Fruit fly (Drosophila melanogaster): ENCODE results near the gene Cyp4s3.

Cyp4s3 gene

DNA sequence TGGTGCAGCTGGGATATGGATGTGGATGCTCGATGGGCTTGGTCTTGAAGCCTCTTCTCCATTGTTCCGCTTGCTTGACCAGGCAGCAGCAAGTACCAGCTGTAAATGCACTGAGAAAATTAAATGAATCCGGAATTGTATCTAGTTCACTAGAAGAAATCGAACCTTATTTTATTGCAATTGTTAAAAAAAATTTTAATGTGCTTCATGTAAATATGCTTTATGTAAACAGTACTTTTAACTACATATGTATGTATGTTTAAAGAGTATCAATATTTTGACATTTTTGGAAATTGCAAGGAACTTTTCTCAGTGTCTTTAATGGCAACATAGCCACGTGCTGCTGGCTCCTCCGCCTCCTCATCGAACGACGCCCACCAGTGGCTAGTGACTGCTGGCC lies 48.5 kb upstream of the Cyp4s3 start:
- TF ChIP-seq Antp (GFP tag; optimal IDR thresholded peaks at IDR 0.05) = no peak
- no peak for TF ChIP-seq Hey (tag; optimal IDR thresholded peaks at IDR 0.05)
- no peak for TF ChIP-seq CG17568 (GFP tag; optimal IDR thresholded peaks at IDR 0.05)
- no peak for TF ChIP-seq Ets65A (GFP tag)
- TF ChIP-seq sens (GFP tag) = peak; percentile 44
- no peak for TF ChIP-seq row (GFP tag; IDR thresholded peaks at IDR 0.05)

DNA sequence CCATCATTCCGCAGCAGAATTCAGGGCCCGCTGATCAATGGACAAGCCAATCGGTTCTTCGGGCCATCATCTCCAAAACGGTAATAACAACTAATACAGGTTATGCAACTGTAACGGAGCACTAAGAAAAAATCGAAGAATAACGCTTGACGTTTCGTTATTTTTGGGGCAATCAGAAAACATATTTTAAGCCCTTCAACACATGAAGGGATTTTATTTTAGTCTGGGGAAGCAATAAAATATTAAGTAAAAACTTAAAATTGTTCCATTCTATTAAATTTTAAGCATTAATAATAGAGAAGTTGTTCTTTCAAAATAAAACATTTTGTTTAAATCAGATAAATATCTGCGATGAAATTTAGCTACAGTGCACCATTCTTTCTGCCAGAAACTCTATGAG lies 47.1 kb upstream of the Cyp4s3 start:
- TF ChIP-seq gro (GFP tag; optimal IDR thresholded peaks at IDR 0.05) (no peak), vnd (GFP tag; IDR thresholded peaks at IDR 0.05; ENCODE audit: partially characterized antibody) (no peak), C15 (GFP tag; IDR thresholded peaks at IDR 0.05) (no peak), CG13123 (GFP tag; optimal IDR thresholded peaks at IDR 0.05) (no peak), Pdp1 (GFP tag; optimal IDR thresholded peaks at IDR 0.05) (no peak), abd-A (tag; optimal IDR thresholded peaks at IDR 0.05) (no peak), Opbp (GFP tag; IDR thresholded peaks at IDR 0.05; ENCODE audit: partially characterized antibody) (no peak), zfh2 (GFP tag; optimal IDR thresholded peaks at IDR 0.05) (no peak), Drgx (GFP tag; IDR thresholded peaks at IDR 0.05) (no peak), CG5180 (GFP tag; optimal IDR thresholded peaks at IDR 0.05) (no peak), fd64A (GFP tag; optimal IDR thresholded peaks at IDR 0.05) (no peak), CG9215 (GFP tag; IDR thresholded peaks at IDR 0.05) (no peak), CG6689 (GFP tag; IDR thresholded peaks at IDR 0.05) (no peak), sr (GFP tag; IDR thresholded peaks at IDR 0.05) (no peak), CG17186 (GFP tag; optimal IDR thresholded peaks at IDR 0.05) (no peak), CG2678 (tag; optimal IDR thresholded peaks at IDR 0.05) (no peak), dmrt11E (tag; optimal IDR thresholded peaks at IDR 0.05) (no peak), CG13296 (GFP tag; optimal IDR thresholded peaks at IDR 0.05) (no peak)

DNA sequence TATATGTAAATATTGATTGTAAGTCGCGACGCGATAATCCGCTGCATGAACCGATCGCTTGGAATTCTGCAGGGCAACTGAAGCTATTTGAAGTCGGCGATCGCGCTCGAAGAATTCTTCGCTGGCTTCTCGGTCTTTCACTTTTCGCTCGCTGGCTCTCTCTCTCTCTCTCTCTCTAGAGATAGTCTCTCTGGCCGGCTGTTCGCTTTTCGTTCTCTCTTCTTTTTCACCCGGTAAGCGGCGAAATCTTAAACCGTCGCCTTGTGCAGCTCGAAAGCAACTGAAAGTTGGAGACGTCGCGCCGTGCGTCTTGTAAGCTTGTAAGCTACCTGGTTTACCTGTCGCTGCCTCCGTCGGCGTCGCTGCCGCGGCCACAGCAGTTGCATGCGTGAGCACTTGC lies 46.6 kb upstream of the Cyp4s3 start, which contains the start of gene CG9095:
CG9095 (minus strand) TSS at position 285 of the 400 bp plus-strand sequence.
- TF ChIP-seq Jarid2 (GFP tag; optimal IDR thresholded peaks at IDR 0.05) (peak; percentile 62), CG11504 (tag; optimal IDR thresholded peaks at IDR 0.05) (no peak), CG12219 (GFP tag; optimal IDR thresholded peaks at IDR 0.05) (no peak), CG7372 (GFP tag; IDR thresholded peaks at IDR 0.05) (no peak), zen2 (GFP tag; IDR thresholded peaks at IDR 0.05; ENCODE audit: partially characterized antibody) (0 out of 3 replicates have a peak, but pooled peaks have one; percentile 27), Hr3 (GFP tag; optimal IDR thresholded peaks at IDR 0.05) (no peak), CG1647 (GFP tag; optimal IDR thresholded peaks at IDR 0.05) (no peak), zf30C (GFP tag; optimal IDR thresholded peaks at IDR 0.05) (no peak), CG12155 (GFP tag; optimal IDR thresholded peaks at IDR 0.05) (no peak), CG32772 (GFP tag; IDR thresholded peaks at IDR 0.05) (no peak), Trl (optimal IDR thresholded peaks at IDR 0.05) (peak; percentile 30 to 63), Trl (GFP tag; optimal IDR thresholded peaks at IDR 0.05) (no peak), CG8944 (GFP tag; optimal IDR thresholded peaks at IDR 0.05) (no peak), ci (GFP tag; IDR thresholded peaks at IDR 0.05) (0 out of 3 replicates have a peak, but pooled peaks have one; percentile 13), esg (GFP tag; conservative IDR thresholded peaks at IDR 0.05) (no peak), pum (GFP tag; optimal IDR thresholded peaks at IDR 0.05) (no peak), CG2199 (GFP tag; IDR thresholded peaks at IDR 0.05) (no peak), dpn (GFP tag; optimal IDR thresholded peaks at IDR 0.05) (no peak), Blimp-1 (GFP tag; optimal IDR thresholded peaks at IDR 0.05) (peak; percentile 56), MBD-R2 (GFP tag; IDR thresholded peaks at IDR 0.05) (no peak), CG2202 (tag; optimal IDR thresholded peaks at IDR 0.05) (no peak), Atf3 (GFP tag; optimal IDR thresholded peaks at IDR 0.05) (no peak), chm (GFP tag; IDR thresholded peaks at IDR 0.05) (peak; percentile 33; the same call in 1 of the 2 replicates), Deaf1 (tag; optimal IDR thresholded peaks at IDR 0.05) (peak; percentile 25), vvl (GFP tag; IDR thresholded peaks at IDR 0.05) (peak; percentile 23; the same call in 1 of the 2 replicates), Fer2 (tag; optimal IDR thresholded peaks at IDR 0.05) (no peak), Bgb (GFP tag; IDR thresholded peaks at IDR 0.05; ENCODE audit: partially characterized antibody) (no peak)

Data from whole organism, embryonic.